Worm (Caenorhabditis elegans): ENCODE data around the gene scl-20.

DNA sequence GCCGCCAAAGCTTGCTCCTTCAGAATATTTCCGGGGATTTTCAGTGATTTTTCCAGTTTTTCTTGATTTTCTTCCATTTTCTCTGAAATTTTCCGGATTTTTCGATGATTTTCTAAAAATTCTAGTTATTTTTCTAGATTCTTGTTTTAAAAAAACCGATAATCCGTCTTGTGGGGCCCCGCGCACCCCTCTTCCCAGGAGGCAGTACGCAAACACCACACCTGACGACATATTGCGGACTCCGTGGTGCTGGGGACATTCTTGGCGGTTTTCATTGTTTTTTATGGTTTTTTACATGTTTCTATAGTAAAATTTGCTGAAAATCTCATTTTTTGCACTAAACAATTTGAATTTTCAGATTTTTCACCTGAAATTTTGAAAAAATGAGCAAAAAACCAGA, 44.6 kb downstream of the scl-20 start, which contains the start of the genes ubc-19 and Y69H2.7:
- TF ChIP-seq pag-3 (tag; optimal IDR thresholded peaks at IDR 0.05; ENCODE audit: borderline replicate concordance), result no peak
- TF ChIP-seq pha-4 (tag; optimal IDR thresholded peaks at IDR 0.05), result no peak
- no peak for TF ChIP-seq F13H6.1 (tag; optimal IDR thresholded peaks at IDR 0.05)
- TF ChIP-seq tbx-2 (tag; optimal IDR thresholded peaks at IDR 0.05), result no peak
- TF ChIP-seq pqm-1 (tag; optimal IDR thresholded peaks at IDR 0.05), result no peak
- no peak for TF ChIP-seq ceh-24 (tag; optimal IDR thresholded peaks at IDR 0.05)
- no peak for TF ChIP-seq ceh-31 (tag; optimal IDR thresholded peaks at IDR 0.05)
- no peak for TF ChIP-seq zip-5 (tag; optimal IDR thresholded peaks at IDR 0.05)
- TF ChIP-seq ama-1 (optimal IDR thresholded peaks at IDR 0.05), result no peak
- no peak for TF ChIP-seq hlh-15 (tag; optimal IDR thresholded peaks at IDR 0.05)
- TF ChIP-seq fkh-10 (GFP tag; optimal IDR thresholded peaks at IDR 0.05), result no peak
- no peak for TF ChIP-seq hlh-8 (tag; optimal IDR thresholded peaks at IDR 0.05)
- TF ChIP-seq elt-2 (tag; optimal IDR thresholded peaks at IDR 0.05), result no peak
- no peak for TF ChIP-seq syd-9 (tag; optimal IDR thresholded peaks at IDR 0.05)
